Worm (Caenorhabditis elegans): ENCODE results near the gene K07F5.17.
A peak's percentile ranks its signal among the peaks of the same experiment; 100 is the strongest.

Gene K07F5.17

DNA sequence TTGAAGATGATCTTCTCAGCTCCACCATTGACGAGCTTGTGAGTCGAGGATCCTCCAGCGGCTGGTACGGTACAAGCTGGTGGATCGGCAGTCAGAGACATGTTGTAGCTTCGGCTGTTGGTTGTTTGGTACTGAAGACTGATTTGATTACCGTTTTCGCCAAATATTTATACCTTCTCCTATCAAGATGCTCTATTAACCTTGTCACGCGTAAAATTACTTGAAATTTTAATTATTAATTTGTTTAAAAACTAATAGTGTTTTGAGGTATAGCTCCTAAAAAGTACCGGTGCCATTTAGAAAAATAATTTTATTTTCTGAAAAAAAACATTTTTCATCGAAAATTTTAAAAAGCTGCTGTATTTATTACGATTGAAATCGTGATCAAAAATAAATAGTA is 8.8 kb downstream of the K07F5.17 start, which contains the start of gene ssp-10:
ssp-10 (minus strand) TSS at position 101 of the 400 bp plus-strand sequence.
- no peak for TF ChIP-seq skn-1 (tag; optimal IDR thresholded peaks at IDR 0.05)

DNA sequence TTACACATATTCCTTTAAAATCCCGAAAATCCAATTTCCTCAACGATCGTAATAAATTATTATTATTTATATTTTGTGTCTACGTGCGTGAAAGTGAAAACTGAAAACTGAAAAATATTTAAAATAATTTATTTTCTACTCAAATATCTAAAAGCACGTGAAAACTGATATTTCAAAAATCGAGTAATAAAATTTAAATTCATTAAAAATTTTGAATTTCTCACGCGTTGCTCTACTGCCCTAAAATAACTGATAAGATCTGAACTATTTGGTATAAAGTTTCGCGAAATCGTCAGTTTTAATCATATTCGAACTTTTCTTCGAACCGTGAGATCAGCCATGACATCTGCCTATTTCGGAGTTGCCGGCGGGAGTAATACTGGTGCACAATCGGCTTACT is 10.1 kb downstream of the K07F5.17 start, which contains the start of gene ssq-1:
ssq-1 (plus strand) TSS at position 301 of the 400 bp plus-strand sequence.
- TF ChIP-seq ZK337.2 (GFP tag; IDR thresholded peaks at IDR 0.05) (no peak), ceh-28 (tag; optimal IDR thresholded peaks at IDR 0.05) (no peak), hif-1 (tag; optimal IDR thresholded peaks at IDR 0.05) (no peak), lin-39 (tag; optimal IDR thresholded peaks at IDR 0.05) (no peak), nhr-102 (tag; optimal IDR thresholded peaks at IDR 0.05) (no peak), aha-1 (tag) (no peak)

DNA sequence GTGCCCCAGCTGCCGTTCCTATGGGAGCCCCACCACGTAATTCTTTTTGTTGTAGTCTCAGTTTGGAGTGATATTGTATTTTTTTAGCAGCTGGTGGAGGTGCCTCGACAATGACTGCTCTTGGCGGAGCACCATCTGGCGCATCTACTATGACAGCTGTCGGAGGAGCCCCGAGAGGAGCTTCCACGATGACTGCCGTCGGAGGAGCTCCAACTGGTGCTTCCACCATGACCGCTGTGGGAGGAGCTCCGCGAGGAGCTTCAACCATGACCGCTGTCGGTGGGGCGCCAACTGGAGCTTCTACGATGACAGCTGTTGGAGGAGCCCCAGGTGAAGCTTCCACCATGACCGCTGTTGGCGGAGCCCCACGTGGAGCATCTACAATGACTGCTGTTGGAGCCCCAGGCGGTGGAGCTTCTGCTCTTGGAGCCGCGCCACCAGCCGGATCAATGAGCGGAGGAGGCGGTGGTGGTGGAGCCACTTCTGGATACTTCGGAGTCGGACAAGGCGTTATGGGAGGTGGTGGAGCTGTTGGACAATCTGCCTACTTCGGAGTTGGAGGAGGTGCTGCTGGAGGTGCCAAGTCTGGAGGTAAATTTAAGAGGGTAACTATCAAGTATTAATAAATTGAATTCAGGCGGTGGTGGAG is 10.8 kb downstream of the K07F5.17 start:
- TF ChIP-seq nhr-102 (tag; optimal IDR thresholded peaks at IDR 0.05), result no peak
- TF ChIP-seq set-16 (GFP tag; IDR thresholded peaks at IDR 0.05), result peak; percentile 93

DNA sequence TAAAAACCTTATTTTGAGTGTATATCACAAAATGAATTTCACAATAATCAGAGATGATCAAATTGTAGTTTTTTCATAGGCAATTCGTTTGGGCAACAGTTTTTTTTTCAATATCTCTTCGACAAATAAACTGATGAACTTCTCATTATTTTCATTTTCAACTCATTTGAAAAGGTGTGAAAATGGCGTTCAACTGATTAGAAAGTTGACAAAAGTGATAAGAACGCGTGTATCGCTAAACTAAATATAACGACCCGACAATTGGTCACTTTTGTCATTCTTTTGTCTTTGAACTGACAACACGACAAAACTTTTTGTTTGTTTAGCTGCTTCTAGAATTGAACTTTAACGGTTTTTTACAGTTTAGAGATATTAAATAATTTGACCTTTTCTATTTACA is 12.8 kb downstream of the K07F5.17 start:
- peak; percentile 13 for TF ChIP-seq dve-1 (tag; optimal IDR thresholded peaks at IDR 0.05; ENCODE audit: insufficient read depth)
- no peak for TF ChIP-seq F10B5.3 (tag; optimal IDR thresholded peaks at IDR 0.05)
- TF ChIP-seq fos-1 (tag; optimal IDR thresholded peaks at IDR 0.05), result no peak
- TF ChIP-seq nhr-111 (GFP tag; optimal IDR thresholded peaks at IDR 0.05), result no peak
- no peak for TF ChIP-seq daf-19 (GFP tag; conservative IDR thresholded peaks at IDR 0.05)
- TF ChIP-seq Y48G9A.11 (GFP tag; IDR thresholded peaks at IDR 0.05), result no peak
- no peak for TF ChIP-seq ceh-28 (tag; optimal IDR thresholded peaks at IDR 0.05)
- no peak for TF ChIP-seq nhr-77 (tag; optimal IDR thresholded peaks at IDR 0.05)
- TF ChIP-seq pqm-1 (tag; optimal IDR thresholded peaks at IDR 0.05), result peak; percentile 47
- peak; percentile 30; the same call in 1 of the 2 replicates for TF ChIP-seq dmd-6 (GFP tag; IDR thresholded peaks at IDR 0.05)
- no peak for TF ChIP-seq T20F7.1 (GFP tag; optimal IDR thresholded peaks at IDR 0.05)
- no peak for TF ChIP-seq daf-16 (GFP tag; optimal IDR thresholded peaks at IDR 0.05)
- TF ChIP-seq daf-16 (tag; optimal IDR thresholded peaks at IDR 0.05), result no peak

DNA sequence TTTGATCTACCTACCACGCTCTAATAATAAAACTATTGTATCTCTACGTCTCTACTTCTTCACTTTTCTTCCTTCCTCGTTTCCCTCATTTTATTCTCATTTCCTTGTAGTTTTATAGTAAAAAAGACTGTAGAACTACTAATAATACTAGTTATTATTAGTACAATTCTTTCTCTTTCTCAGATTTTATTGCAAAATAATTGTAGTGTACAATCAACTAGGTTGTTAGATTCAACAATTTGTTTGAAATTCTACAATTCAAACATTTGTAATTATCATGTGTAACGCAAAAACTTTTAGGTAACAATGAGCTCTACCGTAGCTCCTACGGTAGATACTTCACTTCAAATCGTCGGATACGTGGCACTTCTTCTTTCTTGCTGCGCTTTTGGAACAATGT is 13.5 kb downstream of the K07F5.17 start, which contains the start of gene K07F5.12:
K07F5.12 (plus strand) TSS at position 301 of the 400 bp plus-strand sequence.
- TF ChIP-seq sdz-12 (GFP tag; optimal IDR thresholded peaks at IDR 0.05), result no peak
- TF ChIP-seq zag-1 (tag; optimal IDR thresholded peaks at IDR 0.05), result no peak
- TF ChIP-seq ceh-44 (GFP tag; IDR thresholded peaks at IDR 0.05), result no peak
- TF ChIP-seq dpl-1 (GFP tag; optimal IDR thresholded peaks at IDR 0.05), result no peak
- TF ChIP-seq ceh-62 (tag; optimal IDR thresholded peaks at IDR 0.05), result no peak
- no peak for TF ChIP-seq pha-4 (GFP tag; IDR thresholded peaks at IDR 0.05)
- TF ChIP-seq pha-4 (tag; optimal IDR thresholded peaks at IDR 0.05), result no peak
- no peak for TF ChIP-seq unc-130 (GFP tag; optimal IDR thresholded peaks at IDR 0.05)
- no peak for TF ChIP-seq vab-7 (GFP tag; IDR thresholded peaks at IDR 0.05)
- TF ChIP-seq spr-1 (tag; optimal IDR thresholded peaks at IDR 0.05), result no peak

DNA sequence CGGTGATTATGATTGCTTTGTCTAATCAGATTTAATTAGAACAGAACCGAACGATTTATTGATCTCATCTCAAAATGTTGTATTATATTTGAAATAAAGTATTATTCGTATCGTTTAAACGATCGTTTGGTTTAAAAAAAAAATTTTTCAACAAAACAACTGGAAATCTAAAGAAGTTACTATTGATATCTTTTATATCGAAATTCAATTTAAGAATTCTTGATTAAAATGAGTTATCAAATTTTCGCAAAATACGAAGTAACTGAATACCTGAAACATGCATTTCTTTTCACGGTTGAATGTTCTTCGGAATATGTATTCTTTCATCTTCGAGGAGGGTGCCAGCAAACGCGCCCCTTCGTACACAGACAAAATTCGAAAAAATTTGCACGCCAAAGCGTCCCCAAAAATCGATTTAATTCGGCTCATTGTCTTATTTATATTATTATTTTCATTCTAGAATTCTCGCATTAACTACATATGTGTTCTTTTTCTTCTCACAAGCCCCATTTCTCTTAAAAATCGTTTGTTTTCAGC is 15.8 kb downstream of the K07F5.17 start, which contains the start of gene npp-1:
npp-1 (plus strand) TSS at position 537 of the 537 bp plus-strand sequence.
- TF ChIP-seq spr-1 (tag; optimal IDR thresholded peaks at IDR 0.05) (no peak), F44E2.7 (GFP tag; IDR thresholded peaks at IDR 0.05) (no peak), lin-13 (GFP tag; optimal IDR thresholded peaks at IDR 0.05) (peak; percentile 30), dpl-1 (GFP tag; optimal IDR thresholded peaks at IDR 0.05) (peak; percentile 55), php-3 (GFP tag; IDR thresholded peaks at IDR 0.05) (no peak), dve-1 (tag; optimal IDR thresholded peaks at IDR 0.05; ENCODE audit: insufficient read depth) (peak; percentile 20), T20F7.1 (GFP tag; optimal IDR thresholded peaks at IDR 0.05) (peak; percentile 7), nhr-28 (tag; optimal IDR thresholded peaks at IDR 0.05) (peak; percentile 17), daf-12 (tag; optimal IDR thresholded peaks at IDR 0.05) (no peak), dmd-8 (GFP tag; IDR thresholded peaks at IDR 0.05) (no peak), unc-130 (GFP tag; optimal IDR thresholded peaks at IDR 0.05) (peak; percentile 10), zfp-3 (GFP tag; conservative IDR thresholded peaks at IDR 0.05) (no peak), lin-38 (GFP tag; IDR thresholded peaks at IDR 0.05) (peak; percentile 86), vab-7 (GFP tag; IDR thresholded peaks at IDR 0.05) (0 out of 2 replicates have a peak, but pooled peaks have one; percentile 5), spr-3 (GFP tag; optimal IDR thresholded peaks at IDR 0.05) (no peak), mes-2 (tag; optimal IDR thresholded peaks at IDR 0.05; ENCODE audit: poor library complexity, severe bottlenecking) (peak; percentile 88), lir-3 (tag; optimal IDR thresholded peaks at IDR 0.05) (no peak), lin-15B (tag; optimal IDR thresholded peaks at IDR 0.05) (no peak)

Data from whole organism, L4 larva.